Worm (Caenorhabditis elegans): ENCODE data around the gene K10D11.3.

Gene K10D11.3

ce11 chrIV:13025853-13026343 is 40.0 kb upstream of the K10D11.3 start:
- TF ChIP-seq unc-62 (GFP tag; optimal IDR thresholded peaks at IDR 0.05) (no peak), fos-1 (tag; optimal IDR thresholded peaks at IDR 0.05) (no peak), nhr-12 (tag; optimal IDR thresholded peaks at IDR 0.05) (no peak), peb-1 (tag; optimal IDR thresholded peaks at IDR 0.05) (no peak), aly-2 (tag; optimal IDR thresholded peaks at IDR 0.05) (no peak), lin-39 (tag; optimal IDR thresholded peaks at IDR 0.05) (no peak), lsy-2 (tag; optimal IDR thresholded peaks at IDR 0.05) (peak; percentile 1 to 23), nhr-129 (tag; optimal IDR thresholded peaks at IDR 0.05) (peak; percentile 81), ceh-82 (tag; optimal IDR thresholded peaks at IDR 0.05) (no peak), ZK546.5 (tag; optimal IDR thresholded peaks at IDR 0.05) (no peak), lin-13 (GFP tag; optimal IDR thresholded peaks at IDR 0.05) (peak; percentile 12), mab-5 (tag; optimal IDR thresholded peaks at IDR 0.05) (no peak), sma-3 (GFP tag; optimal IDR thresholded peaks at IDR 0.05) (no peak), mdl-1 (tag; optimal IDR thresholded peaks at IDR 0.05) (peak; percentile 7 to 46), unc-39 (tag; optimal IDR thresholded peaks at IDR 0.05) (no peak), F13H6.1 (tag; optimal IDR thresholded peaks at IDR 0.05) (peak; percentile 49), nhr-25 (tag; optimal IDR thresholded peaks at IDR 0.05) (no peak), C34F6.9 (tag; optimal IDR thresholded peaks at IDR 0.05) (peak; percentile 58), zag-1 (tag; optimal IDR thresholded peaks at IDR 0.05) (peak; percentile 17), ama-1 (optimal IDR thresholded peaks at IDR 0.05) (no peak), sma-9 (GFP tag; optimal IDR thresholded peaks at IDR 0.05) (no peak), sma-9 (tag; optimal IDR thresholded peaks at IDR 0.05) (no peak), nhr-21 (tag; optimal IDR thresholded peaks at IDR 0.05) (no peak), Y55F3AM.14 (GFP tag; optimal IDR thresholded peaks at IDR 0.05) (peak; percentile 44), R02D3.7 (tag; optimal IDR thresholded peaks at IDR 0.05) (no peak), egl-27 (tag; optimal IDR thresholded peaks at IDR 0.05) (peak; percentile 4), crh-2 (tag; optimal IDR thresholded peaks at IDR 0.05) (peak; percentile 58), ztf-1 (GFP tag; conservative IDR thresholded peaks at IDR 0.05) (no peak), alr-1 (tag; optimal IDR thresholded peaks at IDR 0.05) (no peak), dmd-4 (tag; optimal IDR thresholded peaks at IDR 0.05) (no peak), unc-55 (GFP tag; optimal IDR thresholded peaks at IDR 0.05) (peak; percentile 75), nhr-6 (tag; optimal IDR thresholded peaks at IDR 0.05) (no peak), mbf-1 (tag; optimal IDR thresholded peaks at IDR 0.05) (no peak), ztf-11 (tag; optimal IDR thresholded peaks at IDR 0.05) (no peak), sem-4 (tag; optimal IDR thresholded peaks at IDR 0.05) (no peak), ztf-4 (tag; optimal IDR thresholded peaks at IDR 0.05) (no peak), lin-11 (tag; optimal IDR thresholded peaks at IDR 0.05) (peak; percentile 2), nhr-23 (tag; optimal IDR thresholded peaks at IDR 0.05) (no peak)

ce11 chrIV:13022892-13023291 is 37.0 kb upstream of the K10D11.3 start:
- TF ChIP-seq C34F6.9 (tag; optimal IDR thresholded peaks at IDR 0.05) (no peak), nhr-12 (tag; optimal IDR thresholded peaks at IDR 0.05) (no peak), lin-39 (tag; optimal IDR thresholded peaks at IDR 0.05) (no peak), nhr-21 (tag; optimal IDR thresholded peaks at IDR 0.05) (no peak), nhr-23 (tag; optimal IDR thresholded peaks at IDR 0.05) (no peak), nhr-237 (tag; optimal IDR thresholded peaks at IDR 0.05) (no peak), snpc-4 (tag; optimal IDR thresholded peaks at IDR 0.05) (no peak), R02D3.7 (tag; optimal IDR thresholded peaks at IDR 0.05) (no peak), nhr-11 (tag; optimal IDR thresholded peaks at IDR 0.05) (no peak), ztf-1 (GFP tag; conservative IDR thresholded peaks at IDR 0.05) (no peak), unc-55 (GFP tag; optimal IDR thresholded peaks at IDR 0.05) (no peak)

ce11 chrIV:13021006-13021405 is 35.1 kb upstream of the K10D11.3 start:
- TF ChIP-seq crh-2 (tag; optimal IDR thresholded peaks at IDR 0.05) (peak; percentile 26), lin-39 (tag; optimal IDR thresholded peaks at IDR 0.05) (no peak), sma-9 (GFP tag; optimal IDR thresholded peaks at IDR 0.05) (peak; percentile 24), sma-9 (tag; optimal IDR thresholded peaks at IDR 0.05) (no peak)

Measured in whole organism, L2 larva.